Fruit fly (Drosophila melanogaster) whole organism, embryonic: Measurements from ENCODE around the gene Rh5.

Source experiments
- CG31388 ChIP-seq: fragments of 200-800 bp; sonication (Bioruptor generic); optimal IDR thresholded peaks from 2 replicates; lab custom pipeline; 2016; ENCODE audit warnings: missing biosample characterization, missing genetic modification characterization
- CG3407 ChIP-seq: fragments of 200-800 bp; sonication (Bioruptor generic); optimal IDR thresholded peaks from 2 replicates; lab custom pipeline; 2018; ENCODE audit warnings: missing biosample characterization, mild to moderate bottlenecking, missing genetic modification characterization
- Chrac-16 ChIP-seq: fragments of 200-800 bp; sonication (Bioruptor generic); optimal IDR thresholded peaks from 3 replicates; lab custom pipeline; 2016; ENCODE audit warnings: missing biosample characterization, missing genetic modification characterization
- Elba2 ChIP-seq: fragments of 200-800 bp; sonication (Bioruptor generic); optimal IDR thresholded peaks from 3 replicates; lab custom pipeline; 2016; ENCODE audit warnings: missing biosample characterization, missing genetic modification characterization
- Nf-YB ChIP-seq: fragments of 200-800 bp; sonication (Bioruptor generic); optimal IDR thresholded peaks from 3 replicates; lab custom pipeline; 2019; ENCODE audit warnings: missing biosample characterization, mild to moderate bottlenecking, missing genetic modification characterization, moderate library complexity
- ase ChIP-seq: fragments of 200-800 bp; sonication (Bioruptor generic); IDR thresholded peaks from 3 replicates; pipeline ENCODE4 v1.3.6; 2022; ENCODE audit warnings: missing biosample characterization, missing genetic modification characterization
- fd3F ChIP-seq: fragments of 200-800 bp; sonication (Bioruptor generic); optimal IDR thresholded peaks from 2 replicates; lab custom pipeline; 2018; ENCODE audit warnings: missing biosample characterization, mild to moderate bottlenecking, missing genetic modification characterization, moderate library complexity
- pzg ChIP-seq: fragments of 200-800 bp; sonication (Bioruptor generic); optimal IDR thresholded peaks from 3 replicates; lab custom pipeline; 2018; ENCODE audit warnings: missing biosample characterization, mild to moderate bottlenecking, missing genetic modification characterization, moderate library complexity
- slou ChIP-seq: fragments of 200-800 bp; sonication (Bioruptor generic); optimal IDR thresholded peaks from 3 replicates; lab custom pipeline; 2016; ENCODE audit warnings: missing biosample characterization, missing genetic modification characterization
- stc ChIP-seq: fragments of 200-800 bp; sonication (Bioruptor generic); IDR thresholded peaks from 2 replicates; pipeline ENCODE4 v1.3.6; 2022; ENCODE audit warnings: missing biosample characterization, missing genetic modification characterization

dm6 chr2L:12044613-12045350, 36.8 kb downstream of the Rh5 start, which contains the start of gene CG6785:
- peak; percentile 93 for TF ChIP-seq CG3407 (GFP tag; lab: Kevin White, UChicago)
- TF ChIP-seq Elba2 (GFP tag; lab: Kevin White, UChicago) = no peak
- TF ChIP-seq Nf-YB (GFP tag; lab: Kevin White, UChicago) = peak; percentile 80
- TF ChIP-seq slou (GFP tag; lab: Kevin White, UChicago) = peak; percentile 26
- peak; percentile 42; the same call in 1 of the 2 replicates for TF ChIP-seq stc (GFP tag; lab: Robert Waterston, UW)
- peak; percentile 7 for TF ChIP-seq pzg (GFP tag; lab: Kevin White, UChicago)
- peak; percentile 19 for TF ChIP-seq Chrac-16 (GFP tag; lab: Kevin White, UChicago)
- TF ChIP-seq fd3F = peak; percentile 65
- no peak for TF ChIP-seq ase (GFP tag; lab: Robert Waterston, UW)
- no peak for TF ChIP-seq CG31388
